Fruit fly (Drosophila melanogaster) whole organism, embryonic: ENCODE data around the gene PAN3.

Source experiments
- Adf1 ChIP-seq: fragments of 200-800 bp; sonication (Bioruptor generic); IDR thresholded peaks from 2 replicates; pipeline ENCODE4 v1.3.6; 2022; ENCODE audit warnings: missing biosample characterization, missing genetic modification characterization
- CG10209 ChIP-seq: fragments of 200-800 bp; sonication (Bioruptor generic); optimal IDR thresholded peaks from 3 replicates; lab custom pipeline; 2017; ENCODE audit warnings: missing biosample characterization, mild to moderate bottlenecking, missing genetic modification characterization, missing genetic modification reagents
- CG12104 ChIP-seq: fragments of 200-800 bp; sonication (Bioruptor generic); optimal IDR thresholded peaks from 3 replicates; lab custom pipeline; 2016; ENCODE audit warnings: missing biosample characterization, missing genetic modification characterization
- CG12744 ChIP-seq: fragments of 200-800 bp; sonication (Bioruptor generic); optimal IDR thresholded peaks from 2 replicates; lab custom pipeline; 2016; ENCODE audit warnings: missing biosample characterization, missing genetic modification characterization
- CG18619 ChIP-seq: fragments of 200-800 bp; sonication (Bioruptor generic); optimal IDR thresholded peaks from 3 replicates; lab custom pipeline; 2017; ENCODE audit warnings: missing biosample characterization, mild to moderate bottlenecking, missing genetic modification characterization
- gro ChIP-seq: fragments of 200-800 bp; sonication (Bioruptor generic); optimal IDR thresholded peaks from 2 replicates; lab custom pipeline; 2016; ENCODE audit warnings: missing biosample characterization, missing genetic modification characterization
- h ChIP-seq: fragments of >200 bp; optimal IDR thresholded peaks from 2 replicates; lab custom pipeline; 2017
- sens ChIP-seq: fragments of 200-800 bp; sonication (Bioruptor generic); peaks from one replicate; lab custom pipeline; 2016; ENCODE audit warnings: missing biosample characterization, missing genetic modification characterization
- sob ChIP-seq: fragments of 200-800 bp; sonication (Bioruptor generic); IDR thresholded peaks from 2 replicates; pipeline ENCODE4 v1.3.6; 2022; ENCODE audit warnings: missing biosample characterization, missing genetic modification characterization

DNA sequence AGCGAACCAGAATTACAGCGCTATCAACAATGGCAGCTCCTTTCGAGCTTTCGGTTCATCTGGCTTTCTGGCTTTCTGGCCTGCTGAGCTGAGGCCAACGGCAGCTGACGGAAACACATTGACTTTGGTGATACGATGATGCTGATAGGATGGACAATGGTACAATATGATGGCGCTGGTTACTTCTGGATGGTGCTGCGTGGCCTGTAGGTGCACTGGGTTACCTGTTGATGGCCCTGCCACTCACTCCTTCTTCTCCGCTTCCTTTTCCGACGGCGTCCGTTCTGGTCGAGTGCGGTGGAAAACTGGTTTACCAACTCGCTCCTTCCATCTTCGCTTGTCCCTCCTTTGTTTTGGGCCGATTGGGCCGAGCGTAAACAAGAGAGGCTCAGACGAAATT is 3.9 kb downstream of the PAN3 start:
- TF ChIP-seq CG18619 (GFP tag; lab: Kevin White, UChicago) = no peak
- TF ChIP-seq sens = no peak
- TF ChIP-seq h = no peak
- TF ChIP-seq Adf1 (GFP tag; lab: Robert Waterston, UW) = no peak
- no peak for TF ChIP-seq CG12744
- TF ChIP-seq sob (GFP tag; lab: Robert Waterston, UW) = no peak
- TF ChIP-seq CG10209 = no peak
- no peak for TF ChIP-seq CG12104 (GFP tag; lab: Kevin White, UChicago)
- no peak for TF ChIP-seq gro (GFP tag; lab: Kevin White, UChicago)
